Fruit fly (Drosophila melanogaster) S2 (cell line): Measurements from ENCODE around the gene Cyp4ae1.

Experiments used
- CG8478 ChIP-seq: fragments of >200 bp; optimal IDR thresholded peaks from 2 replicates; lab custom pipeline; 2018
- CTCF ChIP-seq, 2 experiments: fragments of >200 bp; optimal IDR thresholded peaks; 2 replicates each; lab custom pipeline; 2018

DNA sequence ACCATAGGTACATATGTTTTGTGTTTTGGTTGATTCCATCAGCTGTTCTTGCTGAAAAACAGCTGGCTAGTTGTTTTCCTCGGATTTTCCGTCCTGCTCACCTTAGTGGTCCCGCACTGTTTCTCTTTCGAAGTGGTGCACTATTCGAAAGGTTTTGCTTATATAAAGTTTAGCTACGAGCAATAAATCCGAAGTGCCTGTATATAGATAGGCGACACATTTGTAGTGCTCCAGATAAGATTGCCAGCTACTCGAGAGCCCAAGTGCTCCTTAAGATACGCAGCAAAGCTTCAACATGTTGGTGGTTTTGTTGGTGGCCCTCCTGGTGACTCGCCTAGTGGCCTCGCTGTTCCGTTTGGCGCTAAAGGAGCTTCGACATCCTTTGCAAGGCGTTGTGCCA is at the start of gene Cyp4ae1:
- TF ChIP-seq CG8478 (lab: Kevin White, UChicago) (no peak), CTCF (optimal IDR thresholded peaks at IDR 0.05; lab: Kevin White, UChicago) (no peak)
